Worm (Caenorhabditis elegans): ENCODE data around the gene R09E10.5.
A peak's percentile ranks its signal among the peaks of the same experiment; 100 is the strongest.

The R09E10.5 gene

DNA sequence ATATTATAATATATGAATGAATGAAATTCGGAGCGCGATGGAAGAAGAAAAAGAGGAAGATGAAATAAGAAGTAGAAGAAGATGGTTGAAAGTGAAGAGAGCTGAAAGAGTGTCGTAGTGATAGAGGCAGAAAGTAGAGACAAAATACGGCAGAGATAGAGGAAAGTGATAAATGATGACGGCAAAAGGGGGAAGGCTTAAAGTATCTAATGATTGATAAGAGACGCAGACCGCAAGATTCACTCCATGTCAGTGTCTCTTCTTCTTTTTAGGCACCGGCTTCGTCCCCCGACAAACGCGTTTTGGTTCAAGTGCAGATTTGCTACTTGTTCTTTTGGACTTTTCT lies 40.2 kb upstream of the R09E10.5 start (continued):
- TF ChIP-seq nhr-77 (tag; optimal IDR thresholded peaks at IDR 0.05) (no peak), nhr-237 (tag; optimal IDR thresholded peaks at IDR 0.05) (no peak), hmg-11 (tag; optimal IDR thresholded peaks at IDR 0.05) (no peak)

DNA sequence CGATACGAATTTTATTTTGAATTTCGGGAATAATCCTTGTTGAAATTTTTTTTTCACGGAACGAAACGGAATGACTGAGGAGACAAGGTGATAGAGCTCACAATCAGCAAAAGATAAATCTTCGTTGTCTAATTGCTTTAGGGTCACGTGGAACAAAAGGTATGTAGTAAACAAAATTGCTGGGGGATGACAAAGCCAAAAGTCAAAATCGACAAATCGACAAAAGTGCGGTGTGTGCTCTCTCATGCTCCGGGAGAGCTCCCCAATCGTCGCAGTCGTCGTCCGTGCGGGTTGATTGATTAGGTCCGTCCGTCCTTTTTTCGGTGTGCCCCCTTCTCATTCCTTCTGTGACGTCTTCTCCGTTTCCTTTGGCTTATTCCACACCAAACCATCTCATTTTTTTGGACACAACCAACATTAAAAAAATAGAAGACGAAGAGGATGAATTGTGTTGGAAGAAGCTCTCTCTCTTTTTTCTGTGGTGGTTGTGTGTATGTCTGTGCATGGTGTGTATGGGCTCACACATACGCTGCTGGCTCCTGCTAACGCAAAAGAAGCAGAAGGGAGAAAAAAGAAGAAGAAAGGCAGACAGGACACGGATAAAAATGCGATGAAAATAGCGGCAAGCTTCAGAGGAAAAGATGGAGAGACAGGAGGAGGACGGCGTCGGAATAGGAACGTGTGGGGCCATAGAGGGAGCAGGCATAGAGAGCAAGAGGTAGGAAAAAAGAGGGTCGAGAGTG lies 39.7 kb upstream of the R09E10.5 start:
- TF ChIP-seq fkh-2 (tag; optimal IDR thresholded peaks at IDR 0.05) (no peak), lin-39 (tag; optimal IDR thresholded peaks at IDR 0.05) (peak; percentile 96), unc-39 (tag; optimal IDR thresholded peaks at IDR 0.05) (no peak), ama-1 (optimal IDR thresholded peaks at IDR 0.05) (peak; percentile 64), ceh-82 (tag; optimal IDR thresholded peaks at IDR 0.05) (no peak), mdl-1 (tag; optimal IDR thresholded peaks at IDR 0.05) (no peak), elt-1 (tag; optimal IDR thresholded peaks at IDR 0.05) (no peak), ztf-4 (tag; optimal IDR thresholded peaks at IDR 0.05) (no peak), nfya-1 (tag; optimal IDR thresholded peaks at IDR 0.05; ENCODE audit: insufficient read depth) (peak; percentile 38), ztf-11 (tag; optimal IDR thresholded peaks at IDR 0.05) (no peak), unc-62 (GFP tag; optimal IDR thresholded peaks at IDR 0.05) (peak; percentile 6), fos-1 (tag; optimal IDR thresholded peaks at IDR 0.05) (no peak), hmg-11 (tag; optimal IDR thresholded peaks at IDR 0.05) (peak; percentile 21), fkh-10 (GFP tag; optimal IDR thresholded peaks at IDR 0.05) (peak; percentile 42), sea-2 (GFP tag; optimal IDR thresholded peaks at IDR 0.05) (no peak), ceh-16 (tag; optimal IDR thresholded peaks at IDR 0.05) (no peak)

DNA sequence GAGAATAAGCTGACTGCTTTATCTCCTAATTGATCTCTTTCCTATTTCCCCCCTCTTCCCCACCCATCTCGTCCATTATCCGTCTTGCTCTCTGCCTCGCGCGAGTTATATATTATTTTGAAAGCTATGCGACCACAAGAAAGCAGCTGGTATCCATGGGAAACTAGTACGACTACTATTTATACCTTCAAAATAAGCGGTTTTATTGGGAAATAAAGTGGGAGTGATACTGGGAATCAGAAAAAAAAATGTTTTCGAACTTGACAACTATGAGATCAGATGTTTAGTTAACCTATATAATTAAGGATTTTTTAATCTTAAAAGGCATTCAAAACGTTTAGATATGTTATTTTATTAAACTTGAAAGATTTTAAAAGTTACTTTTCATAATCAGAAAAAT lies 37.6 kb upstream of the R09E10.5 start:
- TF ChIP-seq ceh-16 (tag; optimal IDR thresholded peaks at IDR 0.05), result peak; percentile 16
- TF ChIP-seq nhr-11 (tag; optimal IDR thresholded peaks at IDR 0.05), result peak; percentile 36
- TF ChIP-seq ceh-28 (tag; optimal IDR thresholded peaks at IDR 0.05), result no peak

DNA sequence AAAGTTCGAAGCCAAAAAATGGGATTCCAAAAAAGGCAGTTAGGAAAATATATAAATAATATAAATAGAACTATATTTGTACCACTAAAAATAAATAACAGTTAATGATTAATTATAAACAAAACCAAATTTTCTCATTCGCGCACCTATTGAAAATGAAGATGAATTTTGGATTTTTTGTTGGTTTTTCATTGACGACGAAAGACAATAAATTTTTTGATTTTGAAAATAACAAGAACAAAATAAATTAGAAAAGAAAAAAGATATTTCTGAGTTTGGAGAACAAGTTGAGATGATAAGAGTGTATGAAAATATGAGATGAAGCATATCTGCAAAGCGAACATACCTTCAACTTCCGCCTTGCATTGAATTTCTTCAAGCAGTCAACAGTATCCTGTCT lies 35.2 kb upstream of the R09E10.5 start:
- TF ChIP-seq nhr-77 (tag; optimal IDR thresholded peaks at IDR 0.05) (no peak), snpc-4 (tag; optimal IDR thresholded peaks at IDR 0.05) (no peak), nhr-237 (tag; optimal IDR thresholded peaks at IDR 0.05) (no peak), nfya-1 (tag; optimal IDR thresholded peaks at IDR 0.05; ENCODE audit: insufficient read depth) (no peak), ceh-9 (tag; optimal IDR thresholded peaks at IDR 0.05) (no peak), ama-1 (optimal IDR thresholded peaks at IDR 0.05) (no peak), ceh-82 (tag; optimal IDR thresholded peaks at IDR 0.05) (no peak)

DNA sequence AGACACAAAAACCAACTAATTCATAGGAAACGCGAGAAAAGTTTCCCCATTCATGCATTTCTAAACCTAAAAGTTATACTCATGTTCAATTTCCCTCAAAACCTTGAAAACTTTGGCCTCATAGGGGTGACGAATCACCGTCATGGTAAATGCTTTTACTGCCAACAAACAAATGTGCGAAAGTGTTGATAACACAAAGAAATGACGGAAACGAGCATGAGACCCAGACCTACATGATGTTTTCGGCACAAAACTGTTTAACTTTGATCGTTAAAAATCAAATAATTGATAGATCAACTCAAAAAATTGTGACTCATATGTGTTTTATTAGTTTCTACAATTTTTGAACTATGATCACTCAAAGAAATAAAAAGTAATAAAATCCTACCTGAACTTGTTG lies 29.8 kb upstream of the R09E10.5 start:
- TF ChIP-seq jun-1 (tag; optimal IDR thresholded peaks at IDR 0.05) (peak; percentile 31), nhr-77 (tag; optimal IDR thresholded peaks at IDR 0.05) (no peak), pqm-1 (tag; optimal IDR thresholded peaks at IDR 0.05) (peak; percentile 84), egl-5 (tag; optimal IDR thresholded peaks at IDR 0.05) (peak; percentile 7), elt-2 (tag; optimal IDR thresholded peaks at IDR 0.05) (peak; percentile 83), nhr-76 (tag; optimal IDR thresholded peaks at IDR 0.05) (no peak), pha-4 (tag; optimal IDR thresholded peaks at IDR 0.05) (peak; percentile 19)

DNA sequence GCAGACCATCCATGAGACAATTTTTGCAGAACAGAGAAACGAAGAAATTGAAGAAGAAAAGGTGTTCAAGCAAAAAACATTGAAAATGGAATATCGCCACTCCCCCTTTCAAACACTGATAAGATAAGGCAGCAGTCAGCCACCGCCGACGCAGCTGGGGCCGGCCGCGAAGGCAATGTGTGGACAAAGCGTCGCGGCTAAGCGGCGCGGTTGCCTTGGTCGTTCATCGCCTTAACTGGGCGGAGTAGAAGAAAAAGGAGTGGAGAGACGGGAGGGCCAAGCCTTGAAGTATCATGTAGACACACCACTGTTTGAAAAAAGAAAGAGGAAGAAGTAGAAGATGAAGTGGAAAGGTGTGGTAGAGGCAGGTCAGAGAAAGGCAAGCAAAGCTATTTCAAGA lies 28.9 kb upstream of the R09E10.5 start:
- TF ChIP-seq ceh-28 (tag; optimal IDR thresholded peaks at IDR 0.05), result no peak
- no peak for TF ChIP-seq ceh-16 (tag; optimal IDR thresholded peaks at IDR 0.05)
- TF ChIP-seq elt-3 (tag; optimal IDR thresholded peaks at IDR 0.05), result peak in 2 of 3 experiments; percentile 57 to 93
- peak; percentile 2 for TF ChIP-seq nfya-1 (tag; optimal IDR thresholded peaks at IDR 0.05; ENCODE audit: insufficient read depth)
- TF ChIP-seq nhr-23 (tag; optimal IDR thresholded peaks at IDR 0.05), result no peak
- no peak for TF ChIP-seq skn-1 (tag; optimal IDR thresholded peaks at IDR 0.05)
- TF ChIP-seq fkh-10 (GFP tag; optimal IDR thresholded peaks at IDR 0.05), result no peak
- TF ChIP-seq fos-1 (tag; optimal IDR thresholded peaks at IDR 0.05), result no peak
- TF ChIP-seq hmg-11 (tag; optimal IDR thresholded peaks at IDR 0.05), result peak; percentile 38
- TF ChIP-seq ceh-82 (tag; optimal IDR thresholded peaks at IDR 0.05), result no peak
- TF ChIP-seq mml-1 (tag; optimal IDR thresholded peaks at IDR 0.05), result no peak
- TF ChIP-seq ztf-4 (tag; optimal IDR thresholded peaks at IDR 0.05), result no peak
- no peak for TF ChIP-seq daf-12 (tag; optimal IDR thresholded peaks at IDR 0.05)
- TF ChIP-seq snpc-4 (tag; optimal IDR thresholded peaks at IDR 0.05), result no peak
- no peak for TF ChIP-seq fkh-2 (tag; optimal IDR thresholded peaks at IDR 0.05)
- TF ChIP-seq lsy-12 (tag; optimal IDR thresholded peaks at IDR 0.05), result no peak
- TF ChIP-seq aly-2 (tag; optimal IDR thresholded peaks at IDR 0.05), result no peak
- TF ChIP-seq unc-39 (tag; optimal IDR thresholded peaks at IDR 0.05), result no peak
- TF ChIP-seq elt-2 (tag; optimal IDR thresholded peaks at IDR 0.05), result peak; percentile 81
- no peak for TF ChIP-seq lin-15B (tag; optimal IDR thresholded peaks at IDR 0.05)
- no peak for TF ChIP-seq elt-1 (tag; optimal IDR thresholded peaks at IDR 0.05)
- no peak for TF ChIP-seq tbx-2 (tag; optimal IDR thresholded peaks at IDR 0.05)
- TF ChIP-seq nhr-43 (tag; optimal IDR thresholded peaks at IDR 0.05; ENCODE audit: poor library complexity, severe bottlenecking), result no peak
- no peak for TF ChIP-seq ztf-11 (tag; optimal IDR thresholded peaks at IDR 0.05)
- TF ChIP-seq egl-5 (tag; optimal IDR thresholded peaks at IDR 0.05), result no peak
- TF ChIP-seq zag-1 (tag; optimal IDR thresholded peaks at IDR 0.05), result no peak
- TF ChIP-seq unc-62 (GFP tag; optimal IDR thresholded peaks at IDR 0.05), result no peak
- no peak for TF ChIP-seq ceh-9 (tag; optimal IDR thresholded peaks at IDR 0.05)
- no peak for TF ChIP-seq pha-4 (tag; optimal IDR thresholded peaks at IDR 0.05)
- TF ChIP-seq nhr-77 (tag; optimal IDR thresholded peaks at IDR 0.05), result no peak
- no peak for TF ChIP-seq ama-1 (optimal IDR thresholded peaks at IDR 0.05)
- TF ChIP-seq nhr-11 (tag; optimal IDR thresholded peaks at IDR 0.05), result no peak
- no peak for TF ChIP-seq sea-2 (GFP tag; optimal IDR thresholded peaks at IDR 0.05)

Data from whole organism, L3 larva.